Worm (Caenorhabditis elegans) whole organism, young adult: ENCODE data around the gene tsp-17.

Source experiments
- B0261.1 ChIP-seq: sonication (generic microtip); optimal IDR thresholded peaks from 2 replicates; lab custom pipeline; 2016; ENCODE audit warnings: mild to moderate bottlenecking, missing genetic modification characterization, moderate library complexity, missing compliant biosample characterization
- F22D6.2 ChIP-seq: sonication (generic microtip); optimal IDR thresholded peaks from 2 replicates; lab custom pipeline; 2016; ENCODE audit warnings: mild to moderate bottlenecking, missing genetic modification characterization, missing compliant biosample characterization
- F52B5.7 ChIP-seq: sonication (generic microtip); optimal IDR thresholded peaks from 2 replicates; lab custom pipeline; 2016; ENCODE audit warnings: mild to moderate bottlenecking, missing genetic modification characterization, missing compliant biosample characterization
- F57A8.1 ChIP-seq: fragments of 200-800 bp; sonication (Bioruptor generic); optimal IDR thresholded peaks from 2 replicates; lab custom pipeline; 2018; ENCODE audit warnings: mild to moderate bottlenecking, missing genetic modification characterization, moderate library complexity, missing compliant biosample characterization
- K11D2.4 ChIP-seq: fragments of 200-800 bp; sonication (Bioruptor generic); IDR thresholded peaks from 2 replicates; pipeline ENCODE4 v1.3.6; 2022; ENCODE audit warnings: missing genetic modification reagents, missing genetic modification characterization, missing compliant biosample characterization
- T07F8.4 ChIP-seq: sonication (generic microtip); optimal IDR thresholded peaks from 2 replicates; lab custom pipeline; 2016; ENCODE audit warnings: mild to moderate bottlenecking, missing genetic modification characterization, moderate library complexity, missing compliant biosample characterization
- Y53G8AR.9 ChIP-seq: fragments of 200-800 bp; sonication (Bioruptor generic); conservative IDR thresholded peaks from 2 replicates; pipeline ENCODE4 v1.3.6; 2022; ENCODE audit warnings: missing genetic modification reagents, missing genetic modification characterization, missing compliant biosample characterization
- Y56A3A.18 ChIP-seq: fragments of 200-800 bp; sonication (Bioruptor generic); IDR thresholded peaks from 2 replicates; pipeline ENCODE4 v1.3.6; 2022; ENCODE audit warnings: missing genetic modification reagents, missing genetic modification characterization, missing compliant biosample characterization
- akir-1 ChIP-seq: fragments of 200-800 bp; sonication (Bioruptor generic); optimal IDR thresholded peaks from 2 replicates; lab custom pipeline; 2018; ENCODE audit warnings: mild to moderate bottlenecking, missing genetic modification characterization, moderate library complexity, missing compliant biosample characterization
- aptf-3 ChIP-seq: fragments of 200-800 bp; sonication (Bioruptor generic); IDR thresholded peaks from 2 replicates; pipeline ENCODE4 v1.3.6; 2022; ENCODE audit warnings: missing genetic modification characterization, missing compliant biosample characterization
- attf-6 ChIP-seq: fragments of 200-800 bp; sonication (Bioruptor generic); IDR thresholded peaks from 2 replicates; pipeline ENCODE4 v1.3.6; 2022; ENCODE audit warnings: missing genetic modification reagents, missing genetic modification characterization, missing compliant biosample characterization
- cebp-2 ChIP-seq: fragments of 200-800 bp; sonication (Bioruptor generic); IDR thresholded peaks from 2 replicates; pipeline ENCODE4 v1.3.6; 2022; ENCODE audit warnings: missing genetic modification characterization, missing compliant biosample characterization
- ceh-100 ChIP-seq: fragments of 200-800 bp; sonication (Bioruptor generic); IDR thresholded peaks from 2 replicates; pipeline ENCODE4 v1.3.6; 2022; ENCODE audit warnings: missing genetic modification reagents, missing genetic modification characterization, missing compliant biosample characterization
- ceh-79 ChIP-seq: sonication (generic microtip); optimal IDR thresholded peaks from 2 replicates; lab custom pipeline; 2017; ENCODE audit warnings: mild to moderate bottlenecking, missing genetic modification characterization, missing compliant biosample characterization
- chd-7 ChIP-seq: sonication (generic microtip); optimal IDR thresholded peaks from 2 replicates; lab custom pipeline; 2016; ENCODE audit warnings: mild to moderate bottlenecking, missing genetic modification characterization, moderate library complexity, missing compliant biosample characterization
- dpff-1 ChIP-seq: sonication (generic microtip); optimal IDR thresholded peaks from 2 replicates; lab custom pipeline; 2017; ENCODE audit warnings: mild to moderate bottlenecking, missing genetic modification characterization, missing compliant biosample characterization
- ets-4 ChIP-seq: fragments of 200-800 bp; sonication (Bioruptor generic); optimal IDR thresholded peaks from 2 replicates; lab custom pipeline; 2018; ENCODE audit warnings: mild to moderate bottlenecking, missing genetic modification characterization, missing compliant biosample characterization
- gei-17 ChIP-seq: fragments of 200-800 bp; sonication (Bioruptor generic); optimal IDR thresholded peaks from 2 replicates; lab custom pipeline; 2018; ENCODE audit warnings: mild to moderate bottlenecking, missing genetic modification characterization, missing compliant biosample characterization
- hrde-1 ChIP-seq: sonication (generic microtip); optimal IDR thresholded peaks from 2 replicates; lab custom pipeline; 2016; ENCODE audit warnings: missing genetic modification characterization, mild to moderate bottlenecking, missing compliant biosample characterization, moderate library complexity, missing genotype, missing genetic modification reagents, borderline replicate concordance
- hsf-1 ChIP-seq: fragments of 200-800 bp; sonication (Bioruptor generic); IDR thresholded peaks from 2 replicates; pipeline ENCODE4 v1.3.6; 2022; ENCODE audit warnings: missing genetic modification reagents, missing genetic modification characterization, missing compliant biosample characterization
- let-607 ChIP-seq, 2 experiments: fragments of 200-800 bp in 1 of 2; sonication (Bioruptor generic) in 1 of 2; sonication (generic microtip) in 1 of 2; optimal IDR thresholded peaks; 2 replicates each; lab custom pipeline; 2016 to 2018; ENCODE audit warnings: mild to moderate bottlenecking in 2 of 2, missing compliant biosample characterization in 2 of 2, missing genetic modification characterization in 2 of 2, moderate library complexity in 2 of 2, missing genotype in 1 of 2
- lin-26 ChIP-seq: fragments of 200-800 bp; sonication (Bioruptor generic); IDR thresholded peaks from 2 replicates; pipeline ENCODE4 v1.3.6; 2022; ENCODE audit warnings: missing genetic modification reagents, missing genetic modification characterization, missing compliant biosample characterization
- pha-4 ChIP-seq: fragments of 150-350 bp; sonication (generic microtip); optimal IDR thresholded peaks from 2 replicates; lab custom pipeline; 2014; ENCODE audit warnings: missing biosample characterization, missing genetic modification reagents, missing genetic modification characterization
- rec-8 ChIP-seq, 2 experiments: sonication (generic microtip); optimal IDR thresholded peaks; 2 replicates each; lab custom pipeline; 2016; ENCODE audit warnings: mild to moderate bottlenecking in 2 of 2, missing genetic modification characterization in 2 of 2, missing genetic modification reagents in 2 of 2, missing genotype in 2 of 2, missing biosample characterization in 1 of 2, missing compliant biosample characterization in 1 of 2, moderate library complexity in 1 of 2
- repo-1 ChIP-seq: sonication (generic microtip); optimal IDR thresholded peaks from 2 replicates; lab custom pipeline; 2017; ENCODE audit warnings: mild to moderate bottlenecking, missing genetic modification characterization, missing compliant biosample characterization
- sea-2 ChIP-seq: fragments of 200-800 bp; sonication (Bioruptor generic); IDR thresholded peaks from 2 replicates; pipeline ENCODE4 v1.3.6; 2022; ENCODE audit warnings: missing genetic modification characterization, missing compliant biosample characterization
- snpc-1.1 ChIP-seq: sonication (generic microtip); optimal IDR thresholded peaks from 2 replicates; lab custom pipeline; 2017; ENCODE audit warnings: missing genetic modification characterization, mild to moderate bottlenecking, missing compliant biosample characterization, antibody characterized with exemption, moderate library complexity, missing genotype, missing genetic modification reagents; ENCODE audit not compliant: insufficient read depth
- snpc-4 ChIP-seq, 5 experiments: fragments of 150-350 bp in 1 of 5; sonication (generic microtip) in 4 of 5; optimal IDR thresholded peaks; 2 replicates each; lab custom pipeline; 2014 to 2018; ENCODE audit warnings: missing genetic modification characterization in 5 of 5, missing biosample characterization in 3 of 5, antibody characterized with exemption in 2 of 5, mild to moderate bottlenecking in 2 of 5, missing compliant biosample characterization in 2 of 5, missing genotype in 2 of 5, moderate library complexity in 2 of 5, missing genetic modification reagents in 1 of 5
- tbp1 ChIP-seq: fragments of 200-800 bp; sonication (Bioruptor generic); optimal IDR thresholded peaks from 2 replicates; lab custom pipeline; 2018; ENCODE audit warnings: mild to moderate bottlenecking, missing genetic modification characterization, missing compliant biosample characterization
- unc-62 ChIP-seq: fragments of 150-350 bp; optimal IDR thresholded peaks from 2 replicates; lab custom pipeline; 2014; ENCODE audit warnings: missing biosample characterization, missing genetic modification reagents, missing genetic modification characterization
- xnd-1 ChIP-seq: sonication (generic microtip); optimal IDR thresholded peaks from 2 replicates; lab custom pipeline; 2016; ENCODE audit warnings: missing genotype, missing genetic modification reagents, missing genetic modification characterization, missing compliant biosample characterization

tsp-17 gene

ce11 chrX:3686420-3686819, 5.5 kb downstream of the tsp-17 start:
- TF ChIP-seq T07F8.4 = no peak
- no peak for TF ChIP-seq pha-4 (tag; lab: Kevin White, UChicago)
- no peak for TF ChIP-seq akir-1 (GFP tag; lab: Kevin White, UChicago)
- TF ChIP-seq lin-26 (GFP tag; lab: Robert Waterston, UW) = no peak
- no peak for TF ChIP-seq snpc-1.1 (tag; lab: Kevin White, UChicago)
- no peak for TF ChIP-seq Y53G8AR.9 (GFP tag; lab: Robert Waterston, UW)

- TF ChIP-seq xnd-1 (tag; lab: Kevin White, UChicago) = no peak
- no peak for TF ChIP-seq chd-7 (tag; lab: Kevin White, UChicago)
- TF ChIP-seq sea-2 (GFP tag; lab: Robert Waterston, UW) = no peak
- TF ChIP-seq hrde-1 (tag; lab: Kevin White, UChicago) = no peak
- TF ChIP-seq ets-4 (GFP tag; lab: Kevin White, UChicago) = no peak
- no peak for TF ChIP-seq hsf-1
- no peak for TF ChIP-seq let-607 (tag; optimal IDR thresholded peaks at IDR 0.05; lab: Kevin White, UChicago)
- no peak for TF ChIP-seq F52B5.7 (tag; lab: Kevin White, UChicago)
- TF ChIP-seq Y56A3A.18 = no peak
Measured at ce11 chrX:3689155-3689719, 8.3 kb downstream of the tsp-17 start, which contains the start of gene tag-278. tag-278 (minus strand) TSS chrX:3689205.

- no peak for TF ChIP-seq cebp-2 (GFP tag; lab: Robert Waterston, UW)
- TF ChIP-seq F22D6.2 (tag; lab: Kevin White, UChicago) = no peak
- no peak for TF ChIP-seq tbp1 (GFP tag; lab: Kevin White, UChicago)
- TF ChIP-seq rec-8 (tag; optimal IDR thresholded peaks at IDR 0.05; lab: Kevin White, UChicago) = no peak
- TF ChIP-seq K11D2.4 (GFP tag; lab: Robert Waterston, UW) = no peak
- no peak for TF ChIP-seq F57A8.1 (GFP tag; lab: Kevin White, UChicago)
- TF ChIP-seq, all 124 proteins: peak for 0
Measured at ce11 chrX:3689802-3690201, 8.8 kb downstream of the tsp-17 start.

- TF ChIP-seq dpff-1 (tag; lab: Kevin White, UChicago) (no peak), K11D2.4 (GFP tag; lab: Robert Waterston, UW) (no peak), ceh-100 (GFP tag; lab: Robert Waterston, UW) (no peak), cebp-2 (GFP tag; lab: Robert Waterston, UW) (no peak), repo-1 (tag; lab: Kevin White, UChicago) (no peak), ceh-79 (tag; lab: Kevin White, UChicago) (no peak), attf-6 (no peak), snpc-4 (GFP tag; optimal IDR thresholded peaks at IDR 0.05; lab: Kevin White, UChicago) (no peak), snpc-4 (tag; optimal IDR thresholded peaks at IDR 0.05; lab: Kevin White, UChicago) (no peak), B0261.1 (no peak), unc-62 (no peak), rec-8 (tag; optimal IDR thresholded peaks at IDR 0.05; lab: Kevin White, UChicago) (no peak), let-607 (tag; optimal IDR thresholded peaks at IDR 0.05; lab: Kevin White, UChicago) (no peak), gei-17 (GFP tag; lab: Kevin White, UChicago) (no peak), aptf-3 (GFP tag; lab: Robert Waterston, UW) (no peak)
Measured at ce11 chrX:3693138-3693537, 12.2 kb downstream of the tsp-17 start, which contains the start of gene C02F12.8. C02F12.8 (minus strand) TSS chrX:3693238.
